Fruit fly (Drosophila melanogaster) whole organism, embryonic: ENCODE data around the gene CG33795.
A peak's percentile ranks its signal among the peaks of the same experiment; 100 is the strongest.

Experiments used
- Ada2b ChIP-seq: fragments of 200-800 bp; sonication (Bioruptor generic); IDR thresholded peaks from 2 replicates; pipeline ENCODE4 v1.3.6; 2022; ENCODE audit warnings: missing biosample characterization, missing genetic modification characterization
- CG10209 ChIP-seq: fragments of 200-800 bp; sonication (Bioruptor generic); optimal IDR thresholded peaks from 3 replicates; lab custom pipeline; 2017; ENCODE audit warnings: missing biosample characterization, mild to moderate bottlenecking, missing genetic modification characterization, missing genetic modification reagents
- CG10654 ChIP-seq: fragments of 200-800 bp; sonication (Bioruptor generic); optimal IDR thresholded peaks from 2 replicates; lab custom pipeline; 2016; ENCODE audit warnings: missing biosample characterization, missing genetic modification characterization
- CG11695 ChIP-seq: fragments of 200-800 bp; sonication (Bioruptor generic); IDR thresholded peaks from 3 replicates; pipeline ENCODE4 v1.3.6; 2022; ENCODE audit warnings: missing biosample characterization, missing genetic modification characterization
- CG12744 ChIP-seq: fragments of 200-800 bp; sonication (Bioruptor generic); optimal IDR thresholded peaks from 2 replicates; lab custom pipeline; 2016; ENCODE audit warnings: missing biosample characterization, missing genetic modification characterization
- CG13287 ChIP-seq: fragments of 200-800 bp; sonication (Bioruptor generic); IDR thresholded peaks from 2 replicates; pipeline ENCODE4 v1.3.6; 2022; ENCODE audit warnings: missing biosample characterization, missing genetic modification characterization; ENCODE audit not compliant: partially characterized antibody
- CG13424 ChIP-seq: fragments of 200-800 bp; sonication (Bioruptor generic); optimal IDR thresholded peaks from 2 replicates; lab custom pipeline; 2019; ENCODE audit warnings: missing biosample characterization, mild to moderate bottlenecking, missing genetic modification characterization, moderate library complexity
- CG14014 ChIP-seq: fragments of 200-800 bp; sonication (Bioruptor generic); IDR thresholded peaks from 2 replicates; pipeline ENCODE4 v1.3.6; 2022; ENCODE audit warnings: missing biosample characterization, missing genetic modification characterization
- CG14860 ChIP-seq: fragments of 200-800 bp; sonication (Bioruptor generic); IDR thresholded peaks from 3 replicates; pipeline ENCODE4 v1.3.6; 2022; ENCODE audit warnings: missing biosample characterization, missing genetic modification characterization; ENCODE audit not compliant: partially characterized antibody
- CG1602 ChIP-seq: fragments of 200-800 bp; sonication (Bioruptor generic); optimal IDR thresholded peaks from 3 replicates; lab custom pipeline; 2016; ENCODE audit warnings: missing biosample characterization, missing genetic modification characterization
- CG18476 ChIP-seq: fragments of 200-800 bp; sonication (Bioruptor generic); optimal IDR thresholded peaks from 2 replicates; lab custom pipeline; 2016; ENCODE audit warnings: missing biosample characterization, mild to moderate bottlenecking, missing genetic modification characterization
- CG18764 ChIP-seq: fragments of 200-800 bp; sonication (Bioruptor generic); optimal IDR thresholded peaks from 3 replicates; lab custom pipeline; 2016; ENCODE audit warnings: missing biosample characterization, missing genetic modification characterization
- CG3065 ChIP-seq: fragments of 200-800 bp; sonication (Bioruptor generic); optimal IDR thresholded peaks from 2 replicates; lab custom pipeline; 2016; ENCODE audit warnings: missing biosample characterization, missing genetic modification characterization
- CG31441 ChIP-seq: fragments of 200-800 bp; sonication (Bioruptor generic); IDR thresholded peaks from 2 replicates; pipeline ENCODE4 v1.3.6; 2022; ENCODE audit warnings: missing biosample characterization, missing genetic modification characterization
- CG32767 ChIP-seq: fragments of 200-800 bp; sonication (Bioruptor generic); IDR thresholded peaks from 2 replicates; pipeline ENCODE4 v1.3.6; 2022; ENCODE audit warnings: missing biosample characterization, missing genetic modification characterization
- CG34224 ChIP-seq: fragments of 200-800 bp; sonication (Bioruptor generic); IDR thresholded peaks from 3 replicates; pipeline ENCODE4 v1.3.6; 2022; ENCODE audit warnings: missing biosample characterization, missing genetic modification characterization; ENCODE audit not compliant: partially characterized antibody
- CG3838 ChIP-seq: fragments of 200-800 bp; sonication (Bioruptor generic); optimal IDR thresholded peaks from 3 replicates; lab custom pipeline; 2016; ENCODE audit warnings: missing biosample characterization, missing genetic modification characterization
- CG4360 ChIP-seq: fragments of 200-800 bp; sonication (Bioruptor generic); IDR thresholded peaks from 2 replicates; pipeline ENCODE4 v1.3.6; 2022; ENCODE audit warnings: missing biosample characterization, missing genetic modification characterization
- CG4820 ChIP-seq: fragments of 200-800 bp; sonication (Bioruptor generic); optimal IDR thresholded peaks from 3 replicates; lab custom pipeline; 2016; ENCODE audit warnings: missing biosample characterization, missing genetic modification characterization
- CG9215 ChIP-seq: fragments of 200-800 bp; sonication (Bioruptor generic); IDR thresholded peaks from 2 replicates; pipeline ENCODE4 v1.3.6; 2022; ENCODE audit warnings: missing biosample characterization, missing genetic modification characterization
- CG9817 ChIP-seq: fragments of 200-800 bp; sonication (Bioruptor generic); optimal IDR thresholded peaks from 2 replicates; lab custom pipeline; 2018; ENCODE audit warnings: missing biosample characterization, mild to moderate bottlenecking, missing genetic modification characterization, moderate library complexity
- Dad ChIP-seq: fragments of 200-800 bp; sonication (Bioruptor generic); optimal IDR thresholded peaks from 3 replicates; lab custom pipeline; 2016; ENCODE audit warnings: missing biosample characterization, missing genetic modification characterization
- Deaf1 ChIP-seq: fragments of 200-800 bp; optimal IDR thresholded peaks from 3 replicates; lab custom pipeline; 2019; ENCODE audit warnings: missing biosample characterization, mild to moderate bottlenecking, missing genetic modification characterization, moderate library complexity
- Dfd ChIP-seq, 2 experiments: fragments of >200 bp; optimal IDR thresholded peaks; 2 replicates each; lab custom pipeline; 2017; ENCODE audit warnings: missing biosample characterization in 2 of 2, missing genetic modification characterization in 2 of 2
- Dp ChIP-seq: fragments of 200-800 bp; sonication (Bioruptor generic); optimal IDR thresholded peaks from 2 replicates; lab custom pipeline; 2018; ENCODE audit warnings: missing biosample characterization, mild to moderate bottlenecking, missing genetic modification characterization, moderate library complexity
- Ets65A ChIP-seq: fragments of 200-800 bp; sonication (Bioruptor generic); peaks from one replicate; lab custom pipeline; 2016; ENCODE audit warnings: missing biosample characterization, missing genetic modification characterization
- Ets97D ChIP-seq: fragments of 200-800 bp; sonication (Bioruptor generic); optimal IDR thresholded peaks from 3 replicates; lab custom pipeline; 2016; ENCODE audit warnings: missing biosample characterization, missing genetic modification characterization
- HLHmδ ChIP-seq: fragments of 200-800 bp; sonication (Bioruptor generic); optimal IDR thresholded peaks from 2 replicates; lab custom pipeline; 2018; ENCODE audit warnings: missing biosample characterization, mild to moderate bottlenecking, missing genetic modification characterization, moderate library complexity
- MESR4 ChIP-seq: fragments of 200-800 bp; sonication (Bioruptor generic); optimal IDR thresholded peaks from 2 replicates; lab custom pipeline; 2018; ENCODE audit warnings: missing biosample characterization, mild to moderate bottlenecking, missing genetic modification characterization, moderate library complexity
- NK7.1 ChIP-seq: fragments of 200-800 bp; sonication (Bioruptor generic); optimal IDR thresholded peaks from 3 replicates; lab custom pipeline; 2016; ENCODE audit warnings: missing biosample characterization, missing genetic modification characterization
- Optix ChIP-seq: fragments of 200-800 bp; sonication (Bioruptor generic); IDR thresholded peaks from 3 replicates; pipeline ENCODE4 v1.3.6; 2022; ENCODE audit warnings: missing biosample characterization, missing genetic modification characterization
- Poxn ChIP-seq: fragments of 200-800 bp; sonication (Bioruptor generic); IDR thresholded peaks from 2 replicates; pipeline ENCODE4 v1.3.6; 2022; ENCODE audit warnings: missing biosample characterization, missing genetic modification characterization
- Scr ChIP-seq: fragments of 200-800 bp; sonication (Bioruptor generic); IDR thresholded peaks from 2 replicates; pipeline ENCODE4 v1.3.6; 2022; ENCODE audit warnings: missing biosample characterization, missing genetic modification characterization; ENCODE audit not compliant: partially characterized antibody
- ab ChIP-seq: fragments of 200-800 bp; sonication (Bioruptor generic); optimal IDR thresholded peaks from 2 replicates; lab custom pipeline; 2016; ENCODE audit warnings: missing biosample characterization, missing genetic modification characterization
- cad ChIP-seq: fragments of >200 bp; optimal IDR thresholded peaks from 2 replicates; lab custom pipeline; 2017; ENCODE audit warnings: missing biosample characterization, missing genetic modification characterization
- disco-r ChIP-seq: fragments of 200-800 bp; sonication (Bioruptor generic); optimal IDR thresholded peaks from 2 replicates; lab custom pipeline; 2016; ENCODE audit warnings: missing biosample characterization, missing genetic modification characterization
- esg ChIP-seq: fragments of 200-800 bp; sonication (Bioruptor generic); conservative IDR thresholded peaks from 2 replicates; pipeline ENCODE4 v1.3.6; 2022; ENCODE audit warnings: missing biosample characterization, missing genetic modification characterization
- fu2 ChIP-seq: fragments of 200-800 bp; sonication (Bioruptor generic); optimal IDR thresholded peaks from 2 replicates; lab custom pipeline; 2016; ENCODE audit warnings: missing biosample characterization, missing genetic modification characterization
- gfzf ChIP-seq: fragments of 200-800 bp; sonication (Bioruptor generic); optimal IDR thresholded peaks from 2 replicates; lab custom pipeline; 2016; ENCODE audit warnings: missing biosample characterization, mild to moderate bottlenecking, missing genetic modification characterization, moderate library complexity
- ham ChIP-seq: fragments of 200-800 bp; sonication (Bioruptor generic); IDR thresholded peaks from 2 replicates; pipeline ENCODE4 v1.3.6; 2022; ENCODE audit warnings: missing biosample characterization, missing genetic modification characterization
- hkb ChIP-seq, 2 experiments: fragments of 200-800 bp in 1 of 2; fragments of >200 bp in 1 of 2; sonication (Bioruptor generic) in 1 of 2; IDR thresholded peaks in 1 of 2; optimal IDR thresholded peaks in 1 of 2; 2 replicates each; pipeline versions ENCODE4 v1.3.6 to Lab custom; 2017 to 2022; ENCODE audit warnings: missing biosample characterization in 1 of 2, missing genetic modification characterization in 1 of 2
- kay ChIP-seq: fragments of 200-800 bp; sonication (Bioruptor generic); optimal IDR thresholded peaks from 2 replicates; lab custom pipeline; 2016; ENCODE audit warnings: missing biosample characterization, missing genetic modification characterization
- odd ChIP-seq: fragments of 200-800 bp; sonication (Bioruptor generic); optimal IDR thresholded peaks from 2 replicates; lab custom pipeline; 2017; ENCODE audit warnings: missing biosample characterization, mild to moderate bottlenecking, missing genetic modification characterization
- prd ChIP-seq, 3 experiments: fragments of >200 bp in 2 of 3; fragments of 200-800 bp in 1 of 3; sonication (Bioruptor generic) in 1 of 3; optimal IDR thresholded peaks in 2 of 3; IDR thresholded peaks in 1 of 3; 2 replicates in 2 of 3; 3 replicates in 1 of 3; pipeline versions ENCODE4 v1.3.6 to Lab custom; 2017 to 2022; ENCODE audit warnings: missing biosample characterization in 1 of 3, missing genetic modification characterization in 1 of 3
- salm ChIP-seq: fragments of 200-800 bp; sonication (Bioruptor generic); optimal IDR thresholded peaks from 2 replicates; lab custom pipeline; 2018; ENCODE audit warnings: missing biosample characterization, mild to moderate bottlenecking, missing genetic modification characterization
- sima ChIP-seq: fragments of 200-800 bp; sonication (Bioruptor generic); optimal IDR thresholded peaks from 2 replicates; lab custom pipeline; 2016; ENCODE audit warnings: missing biosample characterization, missing genetic modification characterization
- tx ChIP-seq: fragments of 200-800 bp; sonication (Bioruptor generic); optimal IDR thresholded peaks from 2 replicates; lab custom pipeline; 2016; ENCODE audit warnings: missing biosample characterization, missing genetic modification characterization
- unpg ChIP-seq: fragments of 200-800 bp; sonication (Bioruptor generic); optimal IDR thresholded peaks from 3 replicates; lab custom pipeline; 2018; ENCODE audit warnings: missing biosample characterization, mild to moderate bottlenecking, missing genetic modification characterization, moderate library complexity
- wek ChIP-seq: fragments of 200-800 bp; sonication (Bioruptor generic); optimal IDR thresholded peaks from 3 replicates; lab custom pipeline; 2018; ENCODE audit warnings: missing biosample characterization, mild to moderate bottlenecking, missing genetic modification characterization, moderate library complexity
- yki ChIP-seq: fragments of >200 bp; optimal IDR thresholded peaks from 3 replicates; lab custom pipeline; 2018

The CG33795 gene

dm6 chr3L:16128481-16128972 lies 42.7 kb downstream of the CG33795 start, which contains the start of gene Pgm1 (continued):
- peak; percentile 85 for TF ChIP-seq fu2
- TF ChIP-seq gfzf (GFP tag; lab: Kevin White, UChicago), result no peak
- TF ChIP-seq HLHmδ (GFP tag; lab: Kevin White, UChicago), result no peak
- peak; percentile 58 for TF ChIP-seq Ets97D (GFP tag; lab: Kevin White, UChicago)
- TF ChIP-seq cad (GFP tag; lab: Kevin White, UChicago), result no peak
- TF ChIP-seq CG13287 (GFP tag; lab: Robert Waterston, UW), result 0 out of 2 replicates have a peak, but pooled peaks have one; percentile 24
- no peak for TF ChIP-seq Deaf1 (tag; lab: Kevin White, UChicago)
- peak; percentile 77 for TF ChIP-seq CG10654 (GFP tag; lab: Kevin White, UChicago)
- peak; percentile 42 for TF ChIP-seq MESR4
- TF ChIP-seq esg (GFP tag; lab: Robert Waterston, UW), result peak; percentile 78
- TF ChIP-seq unpg (GFP tag; lab: Kevin White, UChicago), result no peak
- TF ChIP-seq CG34224, result 0 out of 3 replicates have a peak, but pooled peaks have one; percentile 31
- TF ChIP-seq kay (GFP tag; lab: Kevin White, UChicago), result peak; percentile 76
- no peak for TF ChIP-seq ham (GFP tag; lab: Robert Waterston, UW)
- peak; percentile 80 for TF ChIP-seq CG9817 (tag; lab: Kevin White, UChicago)
- TF ChIP-seq Ets65A (GFP tag; lab: Kevin White, UChicago), result peak; percentile 98
- peak; percentile 82 for TF ChIP-seq CG12744 (GFP tag; lab: Kevin White, UChicago)
- TF ChIP-seq Dp, result no peak
- TF ChIP-seq salm, result peak; percentile 63
- TF ChIP-seq Optix (GFP tag; lab: Robert Waterston, UW), result peak; percentile 83
- no peak for TF ChIP-seq Poxn (GFP tag; lab: Robert Waterston, UW)
- TF ChIP-seq CG31441 (GFP tag; lab: Robert Waterston, UW), result peak; percentile 65
- TF ChIP-seq CG3838 (GFP tag; lab: Kevin White, UChicago), result peak; percentile 55
- TF ChIP-seq hkb (optimal IDR thresholded peaks at IDR 0.05; lab: Kevin White, UChicago), result peak; percentile 59
- peak; percentile 73 for TF ChIP-seq hkb (GFP tag; IDR thresholded peaks at IDR 0.05; lab: Robert Waterston, UW)
- TF ChIP-seq CG4360, result no peak
- peak; percentile 58 for TF ChIP-seq CG3065 (GFP tag; lab: Kevin White, UChicago)
- peak; percentile 68 for TF ChIP-seq Ada2b (GFP tag; lab: Robert Waterston, UW)
- peak; percentile 78 for TF ChIP-seq CG10209 (GFP tag; lab: Kevin White, UChicago)
- no peak for TF ChIP-seq prd (optimal IDR thresholded peaks at IDR 0.05; lab: Kevin White, UChicago)
- peak; percentile 75 for TF ChIP-seq prd (GFP tag; IDR thresholded peaks at IDR 0.05; lab: Robert Waterston, UW)
- TF ChIP-seq CG4820 (GFP tag; lab: Kevin White, UChicago), result peak; percentile 74
- no peak for TF ChIP-seq Scr
- peak; percentile 73 for TF ChIP-seq CG13424
- TF ChIP-seq NK7.1 (GFP tag; lab: Kevin White, UChicago), result peak; percentile 90
- TF ChIP-seq CG32767 (GFP tag; lab: Robert Waterston, UW), result peak; percentile 46
- TF ChIP-seq CG18764 (GFP tag; lab: Kevin White, UChicago), result peak; percentile 74
- TF ChIP-seq disco-r, result peak; percentile 90
- peak; percentile 81 for TF ChIP-seq Dad (GFP tag; lab: Kevin White, UChicago)
- peak; percentile 73 for TF ChIP-seq wek (GFP tag; lab: Kevin White, UChicago)
- no peak for TF ChIP-seq odd
- peak; percentile 70 for TF ChIP-seq sima
- TF ChIP-seq yki, result no peak
- TF ChIP-seq CG18476 (GFP tag; lab: Kevin White, UChicago), result peak; percentile 72
- TF ChIP-seq tx (GFP tag; lab: Kevin White, UChicago), result peak; percentile 88
- peak; percentile 68 for TF ChIP-seq CG11695 (GFP tag; lab: Robert Waterston, UW)
- TF ChIP-seq CG1602 (GFP tag; lab: Kevin White, UChicago), result peak; percentile 73
- no peak for TF ChIP-seq CG14860 (GFP tag; lab: Robert Waterston, UW)
- TF ChIP-seq CG14014 (GFP tag; lab: Robert Waterston, UW), result peak; percentile 76
- no peak for TF ChIP-seq Dfd (GFP tag; optimal IDR thresholded peaks at IDR 0.05; lab: Kevin White, UChicago)
- peak; percentile 64; the same call in 1 of the 2 replicates for TF ChIP-seq CG9215 (GFP tag; lab: Robert Waterston, UW)
- peak; percentile 79 for TF ChIP-seq ab (GFP tag; lab: Kevin White, UChicago)
